Fruit fly (Drosophila melanogaster) whole organism, prepupa: ENCODE results near the gene CG31957.

Experiments
- Blimp-1 ChIP-seq: fragments of 200-800 bp; sonication (Bioruptor generic); optimal IDR thresholded peaks from 3 replicates; lab custom pipeline; 2017; ENCODE audit warnings: missing biosample characterization, missing genetic modification characterization, mild to moderate bottlenecking, moderate library complexity, missing genetic modification reagents
- CG1621 ChIP-seq: fragments of 200-800 bp; sonication (Bioruptor generic); optimal IDR thresholded peaks from 3 replicates; lab custom pipeline; 2018; ENCODE audit warnings: missing biosample characterization, mild to moderate bottlenecking, missing genetic modification characterization
- CG31627 ChIP-seq: fragments of 200-800 bp; sonication (Bioruptor generic); optimal IDR thresholded peaks from 3 replicates; lab custom pipeline; 2016; ENCODE audit warnings: missing biosample characterization, missing genetic modification characterization
- CG6808 ChIP-seq: fragments of 200-800 bp; sonication (Bioruptor generic); optimal IDR thresholded peaks from 3 replicates; lab custom pipeline; 2017; ENCODE audit warnings: missing biosample characterization, missing genetic modification characterization, mild to moderate bottlenecking, moderate library complexity, missing genetic modification reagents
- CG6854 ChIP-seq: fragments of 200-800 bp; sonication (Bioruptor generic); optimal IDR thresholded peaks from 2 replicates; lab custom pipeline; 2017; ENCODE audit warnings: missing biosample characterization, mild to moderate bottlenecking, missing genetic modification characterization
- CG7368 ChIP-seq: fragments of 200-800 bp; sonication (Bioruptor generic); optimal IDR thresholded peaks from 3 replicates; lab custom pipeline; 2016; ENCODE audit warnings: missing biosample characterization, missing genetic modification characterization
- CG9139 ChIP-seq: fragments of 200-800 bp; sonication (Bioruptor generic); optimal IDR thresholded peaks from 3 replicates; lab custom pipeline; 2017; ENCODE audit warnings: missing biosample characterization, mild to moderate bottlenecking, missing genetic modification characterization
- Ets21C ChIP-seq: fragments of 200-800 bp; sonication (Bioruptor generic); optimal IDR thresholded peaks from 3 replicates; lab custom pipeline; 2016; ENCODE audit warnings: missing biosample characterization, missing genetic modification characterization
- Ets96B ChIP-seq: fragments of 200-800 bp; optimal IDR thresholded peaks from 2 replicates; lab custom pipeline; 2019; ENCODE audit warnings: missing biosample characterization, mild to moderate bottlenecking, missing genetic modification characterization, moderate library complexity
- Met ChIP-seq: fragments of 200-800 bp; sonication (Bioruptor generic); optimal IDR thresholded peaks from 3 replicates; lab custom pipeline; 2016; ENCODE audit warnings: missing biosample characterization, missing genetic modification characterization
- eg ChIP-seq: fragments of 200-800 bp; sonication (Bioruptor generic); IDR thresholded peaks from 3 replicates; pipeline ENCODE4 v1.3.6; 2022; ENCODE audit warnings: missing biosample characterization, missing genetic modification characterization
- fd85E ChIP-seq: fragments of 200-800 bp; sonication (Bioruptor generic); optimal IDR thresholded peaks from 3 replicates; lab custom pipeline; 2016; ENCODE audit warnings: missing biosample characterization, missing genetic modification characterization

DNA sequence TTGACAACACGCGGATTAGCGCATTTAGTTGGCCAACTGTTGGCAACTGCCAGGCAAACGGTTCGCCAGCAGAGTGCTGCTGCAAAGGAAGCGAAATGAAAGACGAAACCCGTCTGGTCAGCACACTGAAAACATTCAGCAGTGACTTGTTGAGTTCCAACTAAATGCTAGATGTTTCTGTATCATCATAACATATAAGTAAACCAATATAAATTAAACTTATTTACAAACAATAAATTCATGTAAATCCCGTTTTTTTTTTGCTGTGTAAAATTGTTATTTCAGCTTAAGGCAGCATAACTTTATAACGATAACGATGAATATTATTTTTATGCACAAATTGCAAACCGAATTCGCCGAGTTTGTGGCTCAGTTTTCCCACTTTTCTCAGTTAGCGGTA is 14.1 kb downstream of the CG31957 start:
- TF ChIP-seq CG7368 (no peak), Ets21C (GFP tag; lab: Kevin White, UChicago) (peak; percentile 15), eg (peak; percentile 71), fd85E (GFP tag; lab: Kevin White, UChicago) (no peak), Ets96B (tag; lab: Kevin White, UChicago) (no peak), Blimp-1 (GFP tag; lab: Kevin White, UChicago) (no peak), CG6854 (no peak), CG6808 (no peak), CG9139 (GFP tag; lab: Kevin White, UChicago) (no peak), CG31627 (GFP tag; lab: Kevin White, UChicago) (peak; percentile 39), CG1621 (no peak), Met (peak; percentile 62)
